Fruit fly (Drosophila melanogaster) whole organism, embryonic: ENCODE data around the gene osk.

Source experiments
- Atf-2 ChIP-seq: fragments of 200-800 bp; sonication (Bioruptor generic); optimal IDR thresholded peaks from 2 replicates; lab custom pipeline; 2016; ENCODE audit warnings: missing biosample characterization, missing genetic modification characterization
- Blimp-1 ChIP-seq: fragments of 200-800 bp; sonication (Bioruptor generic); optimal IDR thresholded peaks from 3 replicates; lab custom pipeline; 2018; ENCODE audit warnings: missing biosample characterization, missing genetic modification characterization, mild to moderate bottlenecking, moderate library complexity, missing genetic modification reagents
- CG10979 ChIP-seq: fragments of 200-800 bp; sonication (Bioruptor generic); optimal IDR thresholded peaks from 2 replicates; lab custom pipeline; 2018; ENCODE audit warnings: missing biosample characterization, mild to moderate bottlenecking, missing genetic modification characterization, moderate library complexity
- CG1233 ChIP-seq: fragments of 200-800 bp; sonication (Bioruptor generic); optimal IDR thresholded peaks from 4 replicates; lab custom pipeline; 2018; ENCODE audit warnings: missing biosample characterization, mild to moderate bottlenecking, missing genetic modification characterization
- CG13894 ChIP-seq: fragments of 200-800 bp; sonication (Bioruptor generic); optimal IDR thresholded peaks from 3 replicates; lab custom pipeline; 2018; ENCODE audit warnings: missing biosample characterization, mild to moderate bottlenecking, missing genetic modification characterization, moderate library complexity
- CG17186 ChIP-seq: fragments of 200-800 bp; sonication (Bioruptor generic); optimal IDR thresholded peaks from 3 replicates; lab custom pipeline; 2017; ENCODE audit warnings: missing biosample characterization, missing genetic modification reagents, missing genetic modification characterization
- CG17328 ChIP-seq: fragments of 200-800 bp; sonication (Bioruptor generic); IDR thresholded peaks from 2 replicates; pipeline ENCODE4 v1.3.6; 2022; ENCODE audit warnings: missing biosample characterization, missing genetic modification characterization
- CG17361 ChIP-seq: fragments of 200-800 bp; sonication (Bioruptor generic); IDR thresholded peaks from 3 replicates; pipeline ENCODE4 v1.3.6; 2022; ENCODE audit warnings: missing biosample characterization, missing genetic modification characterization
- CG18262 ChIP-seq: fragments of 200-800 bp; optimal IDR thresholded peaks from 3 replicates; lab custom pipeline; 2019; ENCODE audit warnings: missing biosample characterization, mild to moderate bottlenecking, missing genetic modification characterization, moderate library complexity
- CG18619 ChIP-seq: fragments of 200-800 bp; sonication (Bioruptor generic); optimal IDR thresholded peaks from 3 replicates; lab custom pipeline; 2017; ENCODE audit warnings: missing biosample characterization, mild to moderate bottlenecking, missing genetic modification characterization
- CG2199 ChIP-seq: fragments of 200-800 bp; sonication (Bioruptor generic); IDR thresholded peaks from 3 replicates; pipeline ENCODE4 v1.3.6; 2022; ENCODE audit warnings: missing biosample characterization, missing genetic modification characterization
- CG2678 ChIP-seq: fragments of 200-800 bp; sonication (Bioruptor generic); optimal IDR thresholded peaks from 3 replicates; lab custom pipeline; 2019; ENCODE audit warnings: missing biosample characterization, mild to moderate bottlenecking, missing genetic modification characterization, moderate library complexity
- CG2712 ChIP-seq: fragments of 200-800 bp; optimal IDR thresholded peaks from 3 replicates; lab custom pipeline; 2019; ENCODE audit warnings: missing biosample characterization, mild to moderate bottlenecking, missing genetic modification characterization, moderate library complexity
- CG31441 ChIP-seq: fragments of 200-800 bp; sonication (Bioruptor generic); IDR thresholded peaks from 2 replicates; pipeline ENCODE4 v1.3.6; 2022; ENCODE audit warnings: missing biosample characterization, missing genetic modification characterization
- CG3847 ChIP-seq: fragments of 200-800 bp; sonication (Bioruptor generic); IDR thresholded peaks from 2 replicates; pipeline ENCODE4 v1.3.6; 2022; ENCODE audit warnings: missing biosample characterization, missing genetic modification characterization
- CG4282 ChIP-seq: fragments of 200-800 bp; sonication (Bioruptor generic); optimal IDR thresholded peaks from 2 replicates; lab custom pipeline; 2016; ENCODE audit warnings: missing biosample characterization, missing genetic modification characterization
- CG4820 ChIP-seq: fragments of 200-800 bp; sonication (Bioruptor generic); optimal IDR thresholded peaks from 3 replicates; lab custom pipeline; 2016; ENCODE audit warnings: missing biosample characterization, missing genetic modification characterization
- CG8388 ChIP-seq: fragments of 200-800 bp; sonication (Bioruptor generic); optimal IDR thresholded peaks from 2 replicates; lab custom pipeline; 2019; ENCODE audit warnings: missing biosample characterization, mild to moderate bottlenecking, missing genetic modification characterization, moderate library complexity
- Deaf1 ChIP-seq: fragments of 200-800 bp; optimal IDR thresholded peaks from 3 replicates; lab custom pipeline; 2019; ENCODE audit warnings: missing biosample characterization, mild to moderate bottlenecking, missing genetic modification characterization, moderate library complexity
- Med ChIP-seq: fragments of 200-800 bp; sonication (Bioruptor generic); peaks from one replicate; lab custom pipeline; 2016; ENCODE audit warnings: missing biosample characterization, missing genetic modification characterization, mild to moderate bottlenecking, inconsistent platforms, moderate library complexity
- NK7.1 ChIP-seq: fragments of 200-800 bp; sonication (Bioruptor generic); optimal IDR thresholded peaks from 3 replicates; lab custom pipeline; 2016; ENCODE audit warnings: missing biosample characterization, missing genetic modification characterization
- PHDP ChIP-seq: fragments of 200-800 bp; sonication (Bioruptor generic); optimal IDR thresholded peaks from 3 replicates; lab custom pipeline; 2018; ENCODE audit warnings: missing biosample characterization, mild to moderate bottlenecking, missing genetic modification characterization, moderate library complexity
- Xrp1 ChIP-seq: fragments of 200-800 bp; sonication (Bioruptor generic); IDR thresholded peaks from 2 replicates; pipeline ENCODE4 v1.3.6; 2022; ENCODE audit warnings: missing biosample characterization, missing genetic modification characterization
- bcd ChIP-seq: fragments of 200-800 bp; sonication (Bioruptor generic); optimal IDR thresholded peaks from 2 replicates; lab custom pipeline; 2017; ENCODE audit warnings: missing biosample characterization, mild to moderate bottlenecking, missing genetic modification characterization
- bsh ChIP-seq, 2 experiments: fragments of 200-800 bp; sonication (Bioruptor generic); optimal IDR thresholded peaks; 2 replicates each; lab custom pipeline; 2017 to 2018; ENCODE audit warnings: mild to moderate bottlenecking in 2 of 2, missing biosample characterization in 2 of 2, missing genetic modification characterization in 2 of 2, moderate library complexity in 1 of 2
- cg ChIP-seq: fragments of 200-800 bp; sonication (Bioruptor generic); optimal IDR thresholded peaks from 3 replicates; lab custom pipeline; 2019; ENCODE audit warnings: missing biosample characterization, mild to moderate bottlenecking, missing genetic modification characterization, moderate library complexity
- dpn ChIP-seq, 2 experiments: fragments of 200-800 bp; sonication (Bioruptor generic); optimal IDR thresholded peaks; 3 replicates each; lab custom pipeline; 2016; ENCODE audit warnings: missing biosample characterization in 2 of 2, missing genetic modification characterization in 2 of 2
- fd96Cb ChIP-seq: fragments of 200-800 bp; sonication (Bioruptor generic); optimal IDR thresholded peaks from 2 replicates; lab custom pipeline; 2018; ENCODE audit warnings: missing biosample characterization, mild to moderate bottlenecking, missing genetic modification characterization, moderate library complexity
- gem ChIP-seq: fragments of 200-800 bp; sonication (Bioruptor generic); optimal IDR thresholded peaks from 2 replicates; lab custom pipeline; 2019; ENCODE audit warnings: missing biosample characterization, mild to moderate bottlenecking, missing genetic modification characterization, moderate library complexity
- grau ChIP-seq: fragments of 200-800 bp; optimal IDR thresholded peaks from 3 replicates; lab custom pipeline; 2019; ENCODE audit warnings: missing biosample characterization, mild to moderate bottlenecking, missing genetic modification characterization, moderate library complexity
- kni ChIP-seq: fragments of 200-800 bp; sonication (Bioruptor generic); optimal IDR thresholded peaks from 3 replicates; lab custom pipeline; 2017; ENCODE audit warnings: mild to moderate bottlenecking, missing biosample characterization, missing genetic modification reagents, missing genetic modification characterization
- lab ChIP-seq: fragments of 200-800 bp; sonication (Bioruptor generic); optimal IDR thresholded peaks from 3 replicates; lab custom pipeline; 2017; ENCODE audit warnings: missing biosample characterization, missing genetic modification characterization, mild to moderate bottlenecking, moderate library complexity, missing genetic modification reagents
- lola ChIP-seq, 3 experiments: fragments of >200 bp in 2 of 3; fragments of 200-800 bp in 1 of 3; sonication (Bioruptor generic) in 1 of 3; optimal IDR thresholded peaks; 2 replicates each; lab custom pipeline; 2017 to 2019; ENCODE audit warnings: missing biosample characterization in 3 of 3, missing genetic modification characterization in 3 of 3, mild to moderate bottlenecking in 1 of 3, moderate library complexity in 1 of 3
- oc ChIP-seq: fragments of 200-800 bp; sonication (Bioruptor generic); optimal IDR thresholded peaks from 2 replicates; lab custom pipeline; 2018; ENCODE audit warnings: missing biosample characterization, mild to moderate bottlenecking, missing genetic modification characterization, moderate library complexity
- org-1 ChIP-seq: fragments of 200-800 bp; sonication (Bioruptor generic); optimal IDR thresholded peaks from 2 replicates; lab custom pipeline; 2017; ENCODE audit warnings: missing biosample characterization, missing genetic modification characterization
- phol ChIP-seq: fragments of 200-800 bp; sonication (Bioruptor generic); optimal IDR thresholded peaks from 3 replicates; lab custom pipeline; 2018; ENCODE audit warnings: missing biosample characterization, mild to moderate bottlenecking, missing genetic modification characterization, moderate library complexity
- pros ChIP-seq: fragments of 200-800 bp; sonication (Bioruptor generic); optimal IDR thresholded peaks from 3 replicates; lab custom pipeline; 2019; ENCODE audit warnings: missing biosample characterization, mild to moderate bottlenecking, missing genetic modification characterization, moderate library complexity
- sd ChIP-seq: fragments of 200-800 bp; sonication (Bioruptor generic); optimal IDR thresholded peaks from 3 replicates; lab custom pipeline; 2018; ENCODE audit warnings: missing biosample characterization, mild to moderate bottlenecking, missing genetic modification characterization, moderate library complexity
- trem ChIP-seq: fragments of 200-800 bp; optimal IDR thresholded peaks from 3 replicates; lab custom pipeline; 2019; ENCODE audit warnings: missing biosample characterization, mild to moderate bottlenecking, missing genetic modification characterization, moderate library complexity
- unpg ChIP-seq: fragments of 200-800 bp; sonication (Bioruptor generic); optimal IDR thresholded peaks from 3 replicates; lab custom pipeline; 2018; ENCODE audit warnings: missing biosample characterization, mild to moderate bottlenecking, missing genetic modification characterization, moderate library complexity
- usp ChIP-seq: fragments of >200 bp; optimal IDR thresholded peaks from 2 replicates; lab custom pipeline; 2017; ENCODE audit warnings: missing biosample characterization, missing genetic modification characterization
- vvl ChIP-seq: fragments of 200-800 bp; sonication (Bioruptor generic); IDR thresholded peaks from 2 replicates; pipeline ENCODE4 v1.3.6; 2022; ENCODE audit warnings: missing biosample characterization, missing genetic modification characterization
- zf30C ChIP-seq: fragments of 200-800 bp; sonication (Bioruptor generic); optimal IDR thresholded peaks from 3 replicates; lab custom pipeline; 2018; ENCODE audit warnings: missing biosample characterization, mild to moderate bottlenecking, missing genetic modification characterization

Gene osk

dm6 chr3R:8947757-8948428 is 13.0 kb downstream of the osk start (continued):
- TF ChIP-seq CG8388 (GFP tag; lab: Kevin White, UChicago) (peak; percentile 38), bsh (GFP tag; optimal IDR thresholded peaks at IDR 0.05; lab: Kevin White, UChicago) (peak in 1 of 2 experiments; percentile 41), CG31441 (GFP tag; lab: Robert Waterston, UW) (peak; percentile 49; the same call in 1 of the 2 replicates), lab (GFP tag; lab: Kevin White, UChicago) (no peak), Deaf1 (tag; lab: Kevin White, UChicago) (peak; percentile 26), PHDP (tag; lab: Kevin White, UChicago) (peak; percentile 11), unpg (GFP tag; lab: Kevin White, UChicago) (peak; percentile 19), CG10979 (tag; lab: Kevin White, UChicago) (peak; percentile 50), fd96Cb (tag; lab: Kevin White, UChicago) (peak; percentile 6), CG2678 (tag; lab: Kevin White, UChicago) (peak; percentile 6), kni (GFP tag; lab: Kevin White, UChicago) (peak; percentile 86), Med (GFP tag; lab: Kevin White, UChicago) (peak; percentile 47), grau (tag; lab: Kevin White, UChicago) (peak; percentile 15)

dm6 chr3R:8948855-8949254 is 13.9 kb downstream of the osk start:
- TF ChIP-seq CG10979 (tag; lab: Kevin White, UChicago): peak; percentile 26
- no peak for TF ChIP-seq bcd (GFP tag; lab: Kevin White, UChicago)
- no peak for TF ChIP-seq zf30C (GFP tag; lab: Kevin White, UChicago)
- no peak for TF ChIP-seq CG4820 (GFP tag; lab: Kevin White, UChicago)
- peak; percentile 21 for TF ChIP-seq CG2712 (tag; lab: Kevin White, UChicago)
- peak; percentile 17; the same call in 1 of the 2 replicates for TF ChIP-seq Xrp1
- no peak for TF ChIP-seq dpn (GFP tag; optimal IDR thresholded peaks at IDR 0.05; lab: Kevin White, UChicago)
- TF ChIP-seq usp: no peak
- peak; percentile 31 for TF ChIP-seq Blimp-1
- peak; percentile 8 for TF ChIP-seq trem
- peak in 1 of 2 experiments; percentile 43 for TF ChIP-seq bsh (GFP tag; optimal IDR thresholded peaks at IDR 0.05; lab: Kevin White, UChicago)
- peak; percentile 22 for TF ChIP-seq gem (tag; lab: Kevin White, UChicago)
- TF ChIP-seq lola (GFP tag; optimal IDR thresholded peaks at IDR 0.05; lab: Kevin White, UChicago): peak in 1 of 3 experiments; percentile 4
- peak; percentile 26 for TF ChIP-seq CG18262
- TF ChIP-seq phol (tag; lab: Kevin White, UChicago): peak; percentile 6
- TF ChIP-seq CG17328 (GFP tag; lab: Robert Waterston, UW): 0 out of 2 replicates have a peak, but pooled peaks have one; percentile 10
- TF ChIP-seq, all 482 proteins: peak for 11

- TF ChIP-seq CG17186 (GFP tag; lab: Kevin White, UChicago) (no peak), vvl (GFP tag; lab: Robert Waterston, UW) (peak; percentile 58; the same call in 1 of the 2 replicates), org-1 (no peak), Atf-2 (GFP tag; lab: Kevin White, UChicago) (no peak), sd (peak; percentile 66), CG4282 (no peak), CG3847 (no peak), kni (GFP tag; lab: Kevin White, UChicago) (peak; percentile 80), oc (tag; lab: Kevin White, UChicago) (peak; percentile 27), CG1233 (no peak), cg (GFP tag; lab: Kevin White, UChicago) (peak; percentile 71), NK7.1 (GFP tag; lab: Kevin White, UChicago) (no peak), CG13894 (no peak), CG18619 (GFP tag; lab: Kevin White, UChicago) (no peak), pros (peak; percentile 86), Med (GFP tag; lab: Kevin White, UChicago) (peak; percentile 20), CG17361 (GFP tag; lab: Robert Waterston, UW) (no peak), CG2199 (GFP tag; lab: Robert Waterston, UW) (peak; percentile 62; the same call in 1 of the 3 replicates)
These were observed 14.6 kb downstream of the osk start for dm6 chr3R:8949334-8950066.
